Worm (Caenorhabditis elegans): ENCODE data around the gene K08E5.1.

ce11 chrIII:10114662-10115061 lies 31.9 kb downstream of the K08E5.1 start, which contains the start of the genes ZK1128.1 and mett-10:
- TF ChIP-seq nhr-77 (tag; optimal IDR thresholded peaks at IDR 0.05) (no peak), mdl-1 (tag; optimal IDR thresholded peaks at IDR 0.05) (no peak)

All from whole organism, L1 larva.